Fruit fly (Drosophila melanogaster) whole organism, embryonic: ENCODE data around the gene mxt.

Experiments
- Bdp1 ChIP-seq: fragments of 200-800 bp; sonication (Bioruptor generic); optimal IDR thresholded peaks from 3 replicates; lab custom pipeline; 2016; ENCODE audit warnings: missing biosample characterization, missing genetic modification characterization
- C15 ChIP-seq: fragments of 200-800 bp; sonication (Bioruptor generic); IDR thresholded peaks from 3 replicates; pipeline ENCODE4 v1.3.6; 2022; ENCODE audit warnings: missing biosample characterization, missing genetic modification characterization
- CG10321 ChIP-seq: fragments of 200-800 bp; sonication (Bioruptor generic); IDR thresholded peaks from 2 replicates; pipeline ENCODE4 v1.3.6; 2022; ENCODE audit warnings: missing biosample characterization, missing genetic modification characterization
- CG10979 ChIP-seq: fragments of 200-800 bp; sonication (Bioruptor generic); optimal IDR thresholded peaks from 2 replicates; lab custom pipeline; 2018; ENCODE audit warnings: missing biosample characterization, mild to moderate bottlenecking, missing genetic modification characterization, moderate library complexity
- CG11093 ChIP-seq: fragments of 200-800 bp; sonication (Bioruptor generic); IDR thresholded peaks from 3 replicates; pipeline ENCODE4 v1.3.6; 2022; ENCODE audit warnings: missing biosample characterization, missing genetic modification characterization
- CG11456 ChIP-seq: fragments of 200-800 bp; sonication (Bioruptor generic); IDR thresholded peaks from 3 replicates; pipeline ENCODE4 v1.3.6; 2022; ENCODE audit warnings: missing biosample characterization, missing genetic modification characterization
- CG12155 ChIP-seq: fragments of 200-800 bp; sonication (Bioruptor generic); optimal IDR thresholded peaks from 3 replicates; lab custom pipeline; 2016; ENCODE audit warnings: missing biosample characterization, missing genetic modification characterization
- CG12219 ChIP-seq: fragments of 200-800 bp; sonication (Bioruptor generic); optimal IDR thresholded peaks from 3 replicates; lab custom pipeline; 2018; ENCODE audit warnings: missing biosample characterization, mild to moderate bottlenecking, missing genetic modification characterization
- CG14441 ChIP-seq: fragments of 200-800 bp; sonication (Bioruptor generic); IDR thresholded peaks from 2 replicates; pipeline ENCODE4 v1.3.6; 2022; ENCODE audit warnings: missing biosample characterization, missing genetic modification characterization
- CG15011 ChIP-seq: fragments of 200-800 bp; sonication (Bioruptor generic); optimal IDR thresholded peaks from 3 replicates; lab custom pipeline; 2018; ENCODE audit warnings: missing biosample characterization, mild to moderate bottlenecking, missing genetic modification characterization
- CG1602 ChIP-seq: fragments of 200-800 bp; sonication (Bioruptor generic); optimal IDR thresholded peaks from 3 replicates; lab custom pipeline; 2016; ENCODE audit warnings: missing biosample characterization, missing genetic modification characterization
- CG16815 ChIP-seq: fragments of 200-800 bp; sonication (Bioruptor generic); optimal IDR thresholded peaks from 3 replicates; lab custom pipeline; 2017; ENCODE audit warnings: missing biosample characterization, mild to moderate bottlenecking, missing genetic modification characterization
- CG2120 ChIP-seq: fragments of 200-800 bp; sonication (Bioruptor generic); optimal IDR thresholded peaks from 3 replicates; lab custom pipeline; 2016; ENCODE audit warnings: missing biosample characterization, missing genetic modification characterization
- CG2202 ChIP-seq: fragments of 200-800 bp; sonication (Bioruptor generic); optimal IDR thresholded peaks from 2 replicates; lab custom pipeline; 2018; ENCODE audit warnings: missing biosample characterization, mild to moderate bottlenecking, missing genetic modification characterization
- CG30020 ChIP-seq: fragments of 200-800 bp; optimal IDR thresholded peaks from 2 replicates; lab custom pipeline; 2019; ENCODE audit warnings: missing biosample characterization, mild to moderate bottlenecking, missing genetic modification characterization, moderate library complexity
- CG33213 ChIP-seq: fragments of 200-800 bp; sonication (Bioruptor generic); optimal IDR thresholded peaks from 3 replicates; lab custom pipeline; 2016; ENCODE audit warnings: missing biosample characterization, missing genetic modification characterization
- CG4404 ChIP-seq: fragments of 200-800 bp; sonication (Bioruptor generic); IDR thresholded peaks from 2 replicates; pipeline ENCODE4 v1.3.6; 2022; ENCODE audit warnings: missing biosample characterization, missing genetic modification characterization
- CG7357 ChIP-seq: fragments of 200-800 bp; sonication (Bioruptor generic); IDR thresholded peaks from 3 replicates; pipeline ENCODE4 v1.3.6; 2022; ENCODE audit warnings: missing biosample characterization, missing genetic modification characterization
- CG8388 ChIP-seq: fragments of 200-800 bp; sonication (Bioruptor generic); optimal IDR thresholded peaks from 2 replicates; lab custom pipeline; 2019; ENCODE audit warnings: missing biosample characterization, mild to moderate bottlenecking, missing genetic modification characterization, moderate library complexity
- Dbx ChIP-seq: fragments of 200-800 bp; sonication (Bioruptor generic); IDR thresholded peaks from 3 replicates; pipeline ENCODE4 v1.3.6; 2022; ENCODE audit warnings: missing biosample characterization, missing genetic modification characterization
- Dip3 ChIP-seq: fragments of 200-800 bp; sonication (Bioruptor generic); optimal IDR thresholded peaks from 3 replicates; lab custom pipeline; 2016; ENCODE audit warnings: missing biosample characterization, missing genetic modification characterization
- Ets97D ChIP-seq: fragments of 200-800 bp; sonication (Bioruptor generic); optimal IDR thresholded peaks from 3 replicates; lab custom pipeline; 2016; ENCODE audit warnings: missing biosample characterization, missing genetic modification characterization
- Hey ChIP-seq: fragments of 200-800 bp; sonication (Bioruptor generic); optimal IDR thresholded peaks from 3 replicates; lab custom pipeline; 2018; ENCODE audit warnings: missing biosample characterization, mild to moderate bottlenecking, missing genetic modification characterization
- HmgD ChIP-seq: fragments of 200-800 bp; sonication (Bioruptor generic); optimal IDR thresholded peaks from 3 replicates; lab custom pipeline; 2016; ENCODE audit warnings: missing biosample characterization, missing genetic modification characterization
- Hr78 ChIP-seq, 2 experiments: fragments of 200-800 bp in 1 of 2; fragments of >200 bp in 1 of 2; sonication (Bioruptor generic) in 1 of 2; optimal IDR thresholded peaks; 2 replicates each; lab custom pipeline; 2017 to 2019; ENCODE audit warnings: missing biosample characterization in 2 of 2, missing genetic modification characterization in 2 of 2, mild to moderate bottlenecking in 1 of 2, moderate library complexity in 1 of 2
- Oaz ChIP-seq: fragments of 200-800 bp; sonication (Bioruptor generic); IDR thresholded peaks from 2 replicates; pipeline ENCODE4 v1.3.6; 2022; ENCODE audit warnings: missing biosample characterization, missing genetic modification characterization
- Ptx1 ChIP-seq: fragments of 200-800 bp; sonication (Bioruptor generic); IDR thresholded peaks from 2 replicates; pipeline ENCODE4 v1.3.6; 2022; ENCODE audit warnings: missing biosample characterization, missing genetic modification characterization
- Sox102F ChIP-seq: fragments of 200-800 bp; sonication (Bioruptor generic); optimal IDR thresholded peaks from 2 replicates; lab custom pipeline; 2018; ENCODE audit warnings: missing biosample characterization, mild to moderate bottlenecking, missing genetic modification characterization, moderate library complexity
- Vsx1 ChIP-seq: fragments of 200-800 bp; sonication (Bioruptor generic); optimal IDR thresholded peaks from 2 replicates; lab custom pipeline; 2017; ENCODE audit warnings: missing biosample characterization, mild to moderate bottlenecking, missing genetic modification characterization, missing genetic modification reagents
- chn ChIP-seq: fragments of 200-800 bp; sonication (Bioruptor generic); optimal IDR thresholded peaks from 2 replicates; lab custom pipeline; 2016; ENCODE audit warnings: missing biosample characterization, missing genetic modification characterization
- danr ChIP-seq: fragments of 200-800 bp; sonication (Bioruptor generic); IDR thresholded peaks from 2 replicates; pipeline ENCODE4 v1.3.6; 2022; ENCODE audit warnings: missing biosample characterization, missing genetic modification characterization
- dysf ChIP-seq: fragments of 200-800 bp; sonication (Bioruptor generic); IDR thresholded peaks from 3 replicates; pipeline ENCODE4 v1.3.6; 2022; ENCODE audit warnings: missing biosample characterization, missing genetic modification characterization
- eve ChIP-seq, 2 experiments: fragments of >200 bp; optimal IDR thresholded peaks; 2 replicates each; lab custom pipeline; 2017; ENCODE audit warnings: missing biosample characterization in 2 of 2, missing genetic modification characterization in 2 of 2
- gcm ChIP-seq: fragments of 200-800 bp; sonication (Bioruptor generic); optimal IDR thresholded peaks from 2 replicates; lab custom pipeline; 2019; ENCODE audit warnings: missing biosample characterization, mild to moderate bottlenecking, missing genetic modification characterization, moderate library complexity
- grau ChIP-seq: fragments of 200-800 bp; optimal IDR thresholded peaks from 3 replicates; lab custom pipeline; 2019; ENCODE audit warnings: missing biosample characterization, mild to moderate bottlenecking, missing genetic modification characterization, moderate library complexity
- gsb-n ChIP-seq: fragments of 200-800 bp; sonication (Bioruptor generic); optimal IDR thresholded peaks from 3 replicates; lab custom pipeline; 2018; ENCODE audit warnings: missing biosample characterization, mild to moderate bottlenecking, missing genetic modification characterization
- jing ChIP-seq: fragments of 200-800 bp; sonication (Bioruptor generic); optimal IDR thresholded peaks from 2 replicates; lab custom pipeline; 2018; ENCODE audit warnings: missing biosample characterization, mild to moderate bottlenecking, missing genetic modification characterization
- jumu ChIP-seq: fragments of 200-800 bp; sonication (Bioruptor generic); optimal IDR thresholded peaks from 3 replicates; lab custom pipeline; 2016; ENCODE audit warnings: missing biosample characterization, missing genetic modification characterization
- kay ChIP-seq: fragments of 200-800 bp; sonication (Bioruptor generic); optimal IDR thresholded peaks from 2 replicates; lab custom pipeline; 2016; ENCODE audit warnings: missing biosample characterization, missing genetic modification characterization
- ken ChIP-seq: fragments of 200-800 bp; sonication (Bioruptor generic); IDR thresholded peaks from 3 replicates; pipeline ENCODE4 v1.3.6; 2022; ENCODE audit warnings: missing biosample characterization, missing genetic modification characterization
- lola ChIP-seq, 3 experiments: fragments of >200 bp in 2 of 3; fragments of 200-800 bp in 1 of 3; sonication (Bioruptor generic) in 1 of 3; optimal IDR thresholded peaks; 2 replicates each; lab custom pipeline; 2017 to 2019; ENCODE audit warnings: missing biosample characterization in 3 of 3, missing genetic modification characterization in 3 of 3, mild to moderate bottlenecking in 1 of 3, moderate library complexity in 1 of 3
- lov ChIP-seq, 2 experiments: fragments of 200-800 bp in 1 of 2; fragments of >200 bp in 1 of 2; sonication (Bioruptor generic) in 1 of 2; IDR thresholded peaks in 1 of 2; optimal IDR thresholded peaks in 1 of 2; 2 replicates in 1 of 2; 3 replicates in 1 of 2; pipeline versions ENCODE4 v1.3.6 to Lab custom; 2017 to 2022; ENCODE audit warnings: missing biosample characterization in 1 of 2, missing genetic modification characterization in 1 of 2
- mld ChIP-seq: fragments of 200-800 bp; sonication (Bioruptor generic); IDR thresholded peaks from 3 replicates; pipeline ENCODE4 v1.3.6; 2022; ENCODE audit warnings: missing biosample characterization, missing genetic modification characterization; ENCODE audit not compliant: partially characterized antibody
- nerfin-1 ChIP-seq: fragments of 200-800 bp; sonication (Bioruptor generic); optimal IDR thresholded peaks from 3 replicates; lab custom pipeline; 2019; ENCODE audit warnings: missing biosample characterization, mild to moderate bottlenecking, missing genetic modification characterization, moderate library complexity
- seq ChIP-seq: fragments of 200-800 bp; sonication (Bioruptor generic); IDR thresholded peaks from 2 replicates; pipeline ENCODE4 v1.3.6; 2022; ENCODE audit warnings: missing biosample characterization, missing genetic modification characterization
- slbo ChIP-seq: fragments of 200-800 bp; sonication (Bioruptor generic); IDR thresholded peaks from 2 replicates; pipeline ENCODE4 v1.3.6; 2022; ENCODE audit warnings: missing biosample characterization, missing genetic modification characterization
- tin ChIP-seq: fragments of 200-800 bp; sonication (Bioruptor generic); optimal IDR thresholded peaks from 3 replicates; lab custom pipeline; 2016; ENCODE audit warnings: missing biosample characterization, missing genetic modification characterization
- zfh2 ChIP-seq: fragments of 200-800 bp; sonication (Bioruptor generic); optimal IDR thresholded peaks from 2 replicates; lab custom pipeline; 2016; ENCODE audit warnings: missing biosample characterization, missing genetic modification characterization

mxt gene

DNA sequence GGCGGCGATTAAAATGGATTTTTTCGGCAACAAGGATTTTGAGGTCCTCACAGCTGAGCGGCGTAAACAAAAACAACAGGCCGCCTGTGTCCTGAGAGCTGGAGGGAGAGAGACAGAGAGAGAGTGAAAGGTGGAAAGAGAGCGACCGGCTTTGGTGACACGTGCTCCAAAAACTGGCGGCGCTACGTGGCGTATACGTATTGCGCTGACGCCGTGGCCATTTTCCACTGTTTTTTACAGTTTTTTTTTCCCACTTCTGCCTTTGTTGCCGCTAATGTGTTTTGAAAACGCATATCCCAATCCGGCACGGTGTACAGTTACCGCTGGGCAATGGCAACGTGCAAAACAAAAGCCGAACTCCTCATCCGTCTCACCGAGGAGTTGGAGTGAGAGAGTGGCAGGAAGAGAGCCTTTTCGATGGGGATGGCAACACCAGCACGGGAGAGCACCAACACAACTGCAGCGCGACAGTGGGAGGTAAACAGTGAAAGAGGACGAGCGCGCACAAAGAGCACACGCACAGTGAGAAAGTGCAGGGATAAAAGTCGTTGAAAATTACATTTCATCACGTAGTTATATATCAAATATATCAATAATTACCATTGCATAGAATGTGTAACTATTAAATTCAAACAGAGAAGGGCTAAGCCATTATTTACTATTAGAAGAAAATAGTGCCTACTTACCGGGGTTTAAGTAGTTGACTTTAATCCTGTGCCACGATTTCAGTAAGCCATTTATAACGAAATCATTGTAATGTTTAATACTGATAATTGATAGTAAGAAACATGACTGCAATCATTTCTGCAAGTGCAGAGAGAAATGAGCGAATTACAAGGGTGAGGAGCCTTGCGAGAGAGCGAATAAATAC lies 26.4 kb downstream of the mxt start (continued):
- TF ChIP-seq CG15011 (GFP tag; lab: Kevin White, UChicago) (no peak), CG2202 (tag; lab: Kevin White, UChicago) (peak; percentile 20), tin (GFP tag; lab: Kevin White, UChicago) (peak; percentile 50), dysf (peak; percentile 4; the same call in 1 of the 3 replicates), lola (GFP tag; optimal IDR thresholded peaks at IDR 0.05; lab: Kevin White, UChicago) (peak in 1 of 3 experiments; percentile 73), CG33213 (GFP tag; lab: Kevin White, UChicago) (no peak), CG14441 (GFP tag; lab: Robert Waterston, UW) (peak; percentile 18; the same call in 1 of the 2 replicates), HmgD (GFP tag; lab: Kevin White, UChicago) (no peak), Bdp1 (GFP tag; lab: Kevin White, UChicago) (peak; percentile 24), mld (no peak), Vsx1 (GFP tag; lab: Kevin White, UChicago) (peak; percentile 19), CG8388 (peak; percentile 54), CG12219 (peak; percentile 63), lov (optimal IDR thresholded peaks at IDR 0.05; lab: Kevin White, UChicago) (no peak), lov (GFP tag; IDR thresholded peaks at IDR 0.05; lab: Robert Waterston, UW) (0 out of 3 replicates have a peak, but pooled peaks have one; percentile 19), seq (GFP tag; lab: Robert Waterston, UW) (peak; percentile 6; the same call in 1 of the 2 replicates), C15 (GFP tag; lab: Robert Waterston, UW) (no peak), CG4404 (GFP tag; lab: Robert Waterston, UW) (peak; percentile 25), CG11093 (GFP tag; lab: Robert Waterston, UW) (peak; percentile 10; the same call in 1 of the 3 replicates), Ets97D (GFP tag; lab: Kevin White, UChicago) (no peak), Oaz (GFP tag; lab: Robert Waterston, UW) (peak; percentile 12; the same call in 1 of the 2 replicates), CG7357 (GFP tag; lab: Robert Waterston, UW) (peak; percentile 58; the same call in 1 of the 3 replicates), kay (GFP tag; lab: Kevin White, UChicago) (no peak), Hr78 (GFP tag; optimal IDR thresholded peaks at IDR 0.05; lab: Kevin White, UChicago) (peak in 1 of 2 experiments; percentile 21), ken (peak; percentile 24; the same call in 1 of the 3 replicates), CG10979 (peak; percentile 63), CG12155 (GFP tag; lab: Kevin White, UChicago) (peak; percentile 8), CG1602 (GFP tag; lab: Kevin White, UChicago) (peak; percentile 58), CG30020 (tag; lab: Kevin White, UChicago) (peak; percentile 31), Ptx1 (GFP tag; lab: Robert Waterston, UW) (peak; percentile 43), Sox102F (GFP tag; lab: Kevin White, UChicago) (peak; percentile 52), Dip3 (GFP tag; lab: Kevin White, UChicago) (peak; percentile 21), eve (GFP tag; optimal IDR thresholded peaks at IDR 0.05; lab: Kevin White, UChicago) (peak in 1 of 2 experiments; percentile 86), zfh2 (GFP tag; lab: Kevin White, UChicago) (peak; percentile 17), CG10321 (GFP tag; lab: Robert Waterston, UW) (no peak), nerfin-1 (peak; percentile 32), CG2120 (GFP tag; lab: Kevin White, UChicago) (peak; percentile 66), jumu (GFP tag; lab: Kevin White, UChicago) (peak; percentile 46), chn (GFP tag; lab: Kevin White, UChicago) (peak; percentile 18), Hey (tag; lab: Kevin White, UChicago) (no peak), danr (GFP tag; lab: Robert Waterston, UW) (peak; percentile 39), slbo (peak; percentile 65), grau (peak; percentile 61), CG11456 (GFP tag; lab: Robert Waterston, UW) (0 out of 3 replicates have a peak, but pooled peaks have one; percentile 48), gsb-n (tag; lab: Kevin White, UChicago) (no peak), Dbx (GFP tag; lab: Robert Waterston, UW) (0 out of 3 replicates have a peak, but pooled peaks have one; percentile 19), CG16815 (peak; percentile 44), jing (GFP tag; lab: Kevin White, UChicago) (peak; percentile 24), gcm (GFP tag; lab: Kevin White, UChicago) (peak; percentile 5)
